Worm (Caenorhabditis elegans): ENCODE results near the gene scl-6.

DNA sequence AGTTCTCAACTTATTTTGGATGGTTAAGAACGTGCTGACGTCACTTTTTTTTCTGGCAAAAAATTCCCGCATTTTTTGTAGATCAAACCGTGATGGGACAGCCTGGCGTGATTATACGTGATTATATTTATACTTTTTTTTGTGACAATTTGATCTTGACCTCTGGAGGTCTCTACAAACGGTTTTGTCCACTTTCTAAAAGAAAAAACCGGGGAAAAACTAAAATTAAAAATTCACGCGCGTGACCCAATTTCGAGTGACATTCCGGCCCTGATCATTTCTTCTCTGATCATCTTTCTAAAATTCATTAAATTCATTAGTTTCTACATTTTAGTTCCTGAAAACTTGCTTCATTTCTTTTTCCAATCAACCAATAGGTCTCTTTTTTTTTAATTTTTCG is 36.3 kb downstream of the scl-6 start, which contains the start of gene rde-11:
- TF ChIP-seq tbx-37 (GFP tag; conservative IDR thresholded peaks at IDR 0.05) = no peak
- no peak for TF ChIP-seq ets-7 (tag; optimal IDR thresholded peaks at IDR 0.05)
- no peak for TF ChIP-seq hmbx-1 (tag; optimal IDR thresholded peaks at IDR 0.05)
